Fruit fly (Drosophila melanogaster): ENCODE results near the gene Set8.

Gene Set8

dm6 chr3R:14279311-14279998 lies 36.4 kb upstream of the Set8 start (continued):
- TF ChIP-seq psq (GFP tag; optimal IDR thresholded peaks at IDR 0.05): no peak
- no peak for TF ChIP-seq ac (GFP tag; optimal IDR thresholded peaks at IDR 0.05)
- no peak for TF ChIP-seq chn (GFP tag; optimal IDR thresholded peaks at IDR 0.05)
- no peak for TF ChIP-seq fd102C (GFP tag; optimal IDR thresholded peaks at IDR 0.05)
- TF ChIP-seq Hmx (GFP tag; optimal IDR thresholded peaks at IDR 0.05): no peak
- TF ChIP-seq gsb (GFP tag; IDR thresholded peaks at IDR 0.05): no peak
- TF ChIP-seq dmrt99B (tag; optimal IDR thresholded peaks at IDR 0.05): peak; percentile 57
- no peak for TF ChIP-seq croc (GFP tag; conservative IDR thresholded peaks at IDR 0.05)
- no peak for TF ChIP-seq cas (GFP tag; IDR thresholded peaks at IDR 0.05)
- TF ChIP-seq ttk (GFP tag; IDR thresholded peaks at IDR 0.05): no peak
- TF ChIP-seq klu (GFP tag; IDR thresholded peaks at IDR 0.05): no peak
- TF ChIP-seq fd3F (GFP tag; optimal IDR thresholded peaks at IDR 0.05): no peak
- no peak for TF ChIP-seq CG6854 (GFP tag; optimal IDR thresholded peaks at IDR 0.05)
- TF ChIP-seq cato (GFP tag; optimal IDR thresholded peaks at IDR 0.05; ENCODE audit: borderline replicate concordance): no peak
- no peak for TF ChIP-seq CG16815 (GFP tag; optimal IDR thresholded peaks at IDR 0.05)
- TF ChIP-seq CG31365 (tag; optimal IDR thresholded peaks at IDR 0.05): no peak
- no peak for TF ChIP-seq tx (GFP tag; optimal IDR thresholded peaks at IDR 0.05)
- no peak for TF ChIP-seq ems (GFP tag; optimal IDR thresholded peaks at IDR 0.05)
- TF ChIP-seq eve (GFP tag; optimal IDR thresholded peaks at IDR 0.05): no peak
- TF ChIP-seq lilli (GFP tag; optimal IDR thresholded peaks at IDR 0.05): no peak
- no peak for TF ChIP-seq CG30431 (GFP tag; optimal IDR thresholded peaks at IDR 0.05)
- TF ChIP-seq pb (GFP tag; optimal IDR thresholded peaks at IDR 0.05): no peak
- no peak for TF ChIP-seq CG12769 (tag; optimal IDR thresholded peaks at IDR 0.05)
- TF ChIP-seq CG14667 (GFP tag; IDR thresholded peaks at IDR 0.05): no peak
- TF ChIP-seq CG8944 (GFP tag; optimal IDR thresholded peaks at IDR 0.05): no peak
- peak; percentile 52 for TF ChIP-seq CG10979 (tag; optimal IDR thresholded peaks at IDR 0.05)
- TF ChIP-seq abd-A (tag; optimal IDR thresholded peaks at IDR 0.05): no peak
- TF ChIP-seq CG33557 (GFP tag; optimal IDR thresholded peaks at IDR 0.05): no peak
- TF ChIP-seq CG12219 (GFP tag; optimal IDR thresholded peaks at IDR 0.05): no peak
- TF ChIP-seq CG13424 (tag; optimal IDR thresholded peaks at IDR 0.05): peak; percentile 35
- peak; percentile 10 for TF ChIP-seq CG12659 (GFP tag; optimal IDR thresholded peaks at IDR 0.05)
- TF ChIP-seq CG11695 (GFP tag; IDR thresholded peaks at IDR 0.05): 0 out of 3 replicates have a peak, but pooled peaks have one; percentile 33
- no peak for TF ChIP-seq ro (GFP tag; IDR thresholded peaks at IDR 0.05)
- peak; percentile 35 for TF ChIP-seq ATbp (GFP tag; optimal IDR thresholded peaks at IDR 0.05)
- TF ChIP-seq tll (GFP tag; optimal IDR thresholded peaks at IDR 0.05): no peak
- TF ChIP-seq luna (GFP tag; optimal IDR thresholded peaks at IDR 0.05): no peak
- peak; percentile 22 for TF ChIP-seq Oli (tag; optimal IDR thresholded peaks at IDR 0.05)
- no peak for TF ChIP-seq Hr39 (optimal IDR thresholded peaks at IDR 0.05)
- no peak for TF ChIP-seq Side (GFP tag; optimal IDR thresholded peaks at IDR 0.05)
- TF ChIP-seq knrl (GFP tag; IDR thresholded peaks at IDR 0.05; ENCODE audit: partially characterized antibody): no peak
- TF ChIP-seq ato (GFP tag; IDR thresholded peaks at IDR 0.05; ENCODE audit: partially characterized antibody): no peak
- no peak for TF ChIP-seq hb (GFP tag; IDR thresholded peaks at IDR 0.05; ENCODE audit: partially characterized antibody)
- no peak for TF ChIP-seq usp (GFP tag; optimal IDR thresholded peaks at IDR 0.05)
- TF ChIP-seq CG6765 (GFP tag; optimal IDR thresholded peaks at IDR 0.05): no peak
- TF ChIP-seq btn (GFP tag; optimal IDR thresholded peaks at IDR 0.05): no peak
- TF ChIP-seq Med (GFP tag): peak; percentile 72
- TF ChIP-seq Kr (GFP tag; optimal IDR thresholded peaks at IDR 0.05): no peak
- no peak for TF ChIP-seq H15 (GFP tag; IDR thresholded peaks at IDR 0.05)
- TF ChIP-seq CG15479 (GFP tag; optimal IDR thresholded peaks at IDR 0.05): no peak
- TF ChIP-seq ssp (GFP tag; IDR thresholded peaks at IDR 0.05): no peak

Data from whole organism, embryonic.